Worm (Caenorhabditis elegans) whole organism, late embryonic: ENCODE data around the gene gfm-1.

Experiments used
- C38D4.7 ChIP-seq: fragments of 200-800 bp; sonication (Bioruptor generic); optimal IDR thresholded peaks from 2 replicates; lab custom pipeline; 2018; ENCODE audit warnings: mild to moderate bottlenecking, missing genetic modification characterization, moderate library complexity, missing compliant biosample characterization
- K02D7.2 ChIP-seq: sonication (generic microtip); optimal IDR thresholded peaks from 2 replicates; lab custom pipeline; 2017; ENCODE audit warnings: mild to moderate bottlenecking, missing genetic modification characterization, missing compliant biosample characterization
- T23F11.4 ChIP-seq: fragments of 200-800 bp; sonication (Bioruptor generic); optimal IDR thresholded peaks from 2 replicates; lab custom pipeline; 2018; ENCODE audit warnings: mild to moderate bottlenecking, missing genetic modification characterization, missing compliant biosample characterization
- Y22D7AL.16 ChIP-seq: sonication (generic microtip); optimal IDR thresholded peaks from 2 replicates; lab custom pipeline; 2016; ENCODE audit warnings: missing genetic modification characterization, missing compliant biosample characterization
- ama-1 ChIP-seq: fragments of 150-350 bp; optimal IDR thresholded peaks from 2 replicates; lab custom pipeline; 2014
- ceh-19 ChIP-seq: fragments of 200-800 bp; sonication (Bioruptor generic); optimal IDR thresholded peaks from 2 replicates; lab custom pipeline; 2018; ENCODE audit warnings: mild to moderate bottlenecking, missing genetic modification characterization, missing compliant biosample characterization
- ceh-24 ChIP-seq: sonication (generic microtip); optimal IDR thresholded peaks from 2 replicates; lab custom pipeline; 2016; ENCODE audit warnings: mild to moderate bottlenecking, missing genetic modification characterization, missing compliant biosample characterization
- ceh-30 ChIP-seq: fragments of 150-350 bp; optimal IDR thresholded peaks from 2 replicates; lab custom pipeline; 2014; ENCODE audit warnings: missing biosample characterization, missing genetic modification characterization
- ceh-31 ChIP-seq: sonication (generic microtip); optimal IDR thresholded peaks from 2 replicates; lab custom pipeline; 2016; ENCODE audit warnings: missing genetic modification characterization, missing compliant biosample characterization
- ceh-34 ChIP-seq: sonication (generic microtip); optimal IDR thresholded peaks from 2 replicates; lab custom pipeline; 2016; ENCODE audit warnings: mild to moderate bottlenecking, missing genetic modification characterization, missing compliant biosample characterization
- ceh-48 ChIP-seq: sonication (generic microtip); optimal IDR thresholded peaks from 2 replicates; lab custom pipeline; 2016; ENCODE audit warnings: missing genetic modification characterization, inconsistent platforms, missing compliant biosample characterization
- ceh-6 ChIP-seq: fragments of 200-800 bp; sonication (Bioruptor generic); optimal IDR thresholded peaks from 2 replicates; lab custom pipeline; 2018; ENCODE audit warnings: mild to moderate bottlenecking, missing genetic modification characterization, missing compliant biosample characterization
- ceh-9 ChIP-seq: sonication (generic microtip); optimal IDR thresholded peaks from 2 replicates; lab custom pipeline; 2016; ENCODE audit warnings: mild to moderate bottlenecking, missing genetic modification characterization, inconsistent platforms, missing compliant biosample characterization
- che-1 ChIP-seq: sonication (generic microtip); optimal IDR thresholded peaks from 2 replicates; lab custom pipeline; 2016; ENCODE audit warnings: mild to moderate bottlenecking, missing genetic modification characterization, missing compliant biosample characterization
- ets-4 ChIP-seq: sonication (generic microtip); optimal IDR thresholded peaks from 2 replicates; lab custom pipeline; 2016; ENCODE audit warnings: missing genetic modification characterization, missing compliant biosample characterization
- fkh-10 ChIP-seq: fragments of 150-350 bp; optimal IDR thresholded peaks from 2 replicates; lab custom pipeline; 2014; ENCODE audit warnings: missing biosample characterization, missing genetic modification reagents, missing genetic modification characterization
- fkh-6 ChIP-seq: sonication (generic microtip); optimal IDR thresholded peaks from 2 replicates; lab custom pipeline; 2016; ENCODE audit warnings: missing genetic modification characterization, missing compliant biosample characterization
- gmeb-2 ChIP-seq: sonication (generic microtip); optimal IDR thresholded peaks from 2 replicates; lab custom pipeline; 2016; ENCODE audit warnings: missing genetic modification characterization, inconsistent platforms, missing compliant biosample characterization
- hlh-15 ChIP-seq: sonication (generic microtip); optimal IDR thresholded peaks from 2 replicates; lab custom pipeline; 2016; ENCODE audit warnings: missing genetic modification characterization, missing compliant biosample characterization
- hlh-30 ChIP-seq: sonication (generic microtip); optimal IDR thresholded peaks from 2 replicates; lab custom pipeline; 2017; ENCODE audit warnings: antibody characterized with exemption, missing genetic modification characterization, missing compliant biosample characterization; ENCODE audit not compliant: insufficient read depth
- hlh-8 ChIP-seq: sonication (generic microtip); optimal IDR thresholded peaks from 2 replicates; lab custom pipeline; 2016; ENCODE audit warnings: missing genotype, missing genetic modification characterization, missing compliant biosample characterization
- lim-6 ChIP-seq: sonication (generic microtip); optimal IDR thresholded peaks from 2 replicates; lab custom pipeline; 2016; ENCODE audit warnings: missing genetic modification characterization, missing compliant biosample characterization
- mec-3 ChIP-seq: sonication (generic microtip); optimal IDR thresholded peaks from 2 replicates; lab custom pipeline; 2016; ENCODE audit warnings: borderline replicate concordance, missing genetic modification characterization, missing compliant biosample characterization
- nfya-1 ChIP-seq: sonication (generic microtip); optimal IDR thresholded peaks from 2 replicates; lab custom pipeline; 2017; ENCODE audit warnings: missing genetic modification characterization, mild to moderate bottlenecking, missing compliant biosample characterization, antibody characterized with exemption, moderate library complexity
- nhr-11 ChIP-seq: fragments of 150-350 bp; optimal IDR thresholded peaks from 2 replicates; lab custom pipeline; 2014; ENCODE audit warnings: missing biosample characterization, missing genetic modification characterization
- npax-4 ChIP-seq: sonication (generic microtip); optimal IDR thresholded peaks from 2 replicates; lab custom pipeline; 2016; ENCODE audit warnings: missing genetic modification characterization, missing compliant biosample characterization
- pag-3 ChIP-seq: sonication (generic microtip); optimal IDR thresholded peaks from 2 replicates; lab custom pipeline; 2016; ENCODE audit warnings: missing compliant biosample characterization, missing genetic modification characterization, borderline replicate concordance
- pat-9 ChIP-seq: fragments of 200-800 bp; sonication (Bioruptor generic); optimal IDR thresholded peaks from 2 replicates; lab custom pipeline; 2018; ENCODE audit warnings: mild to moderate bottlenecking, missing genetic modification characterization, moderate library complexity, missing compliant biosample characterization
- pax-1 ChIP-seq: fragments of 150-350 bp; optimal IDR thresholded peaks from 2 replicates; lab custom pipeline; 2014; ENCODE audit warnings: missing biosample characterization, missing genetic modification characterization
- pqm-1 ChIP-seq: sonication (generic microtip); optimal IDR thresholded peaks from 2 replicates; lab custom pipeline; 2016; ENCODE audit warnings: missing genetic modification characterization, missing compliant biosample characterization
- ref-2 ChIP-seq: sonication (generic microtip); optimal IDR thresholded peaks from 2 replicates; lab custom pipeline; 2016; ENCODE audit warnings: missing genetic modification characterization, missing compliant biosample characterization
- sdc-2 ChIP-seq: sonication (generic microtip); optimal IDR thresholded peaks from 2 replicates; lab custom pipeline; 2016; ENCODE audit warnings: missing genotype, missing genetic modification characterization, missing compliant biosample characterization
- sox-2 ChIP-seq: fragments of 200-800 bp; sonication (Bioruptor generic); IDR thresholded peaks from 2 replicates; pipeline ENCODE4 v1.3.6; 2022; ENCODE audit warnings: missing genetic modification reagents, missing genetic modification characterization, missing compliant biosample characterization
- syd-9 ChIP-seq: sonication (generic microtip); optimal IDR thresholded peaks from 2 replicates; lab custom pipeline; 2016; ENCODE audit warnings: mild to moderate bottlenecking, missing genetic modification characterization, moderate library complexity, missing compliant biosample characterization
- tbx-7 ChIP-seq: sonication (generic microtip); optimal IDR thresholded peaks from 2 replicates; lab custom pipeline; 2016; ENCODE audit warnings: missing genotype, missing genetic modification characterization, missing compliant biosample characterization
- ttx-3 ChIP-seq: sonication (generic microtip); optimal IDR thresholded peaks from 2 replicates; lab custom pipeline; 2016; ENCODE audit warnings: missing genetic modification reagents, missing genetic modification characterization, missing compliant biosample characterization
- unc-3 ChIP-seq, 2 experiments: fragments of 200-800 bp in 1 of 2; sonication (Bioruptor generic) in 1 of 2; sonication (generic microtip) in 1 of 2; conservative IDR thresholded peaks in 1 of 2; optimal IDR thresholded peaks in 1 of 2; 2 replicates each; pipeline versions ENCODE4 v1.3.6 to Lab custom; 2016 to 2022; ENCODE audit warnings: missing compliant biosample characterization in 2 of 2, missing genetic modification characterization in 2 of 2, missing genetic modification reagents in 1 of 2
- unc-42 ChIP-seq: sonication (generic microtip); optimal IDR thresholded peaks from 2 replicates; lab custom pipeline; 2016; ENCODE audit warnings: missing genotype, missing genetic modification characterization, missing compliant biosample characterization
- unc-55 ChIP-seq: sonication (generic microtip); optimal IDR thresholded peaks from 2 replicates; lab custom pipeline; 2017; ENCODE audit warnings: missing biosample characterization, missing genetic modification reagents, missing genetic modification characterization
- unc-86 ChIP-seq: sonication (generic microtip); optimal IDR thresholded peaks from 2 replicates; lab custom pipeline; 2016; ENCODE audit warnings: missing genetic modification characterization, missing compliant biosample characterization
- zip-5 ChIP-seq: sonication (generic microtip); optimal IDR thresholded peaks from 2 replicates; lab custom pipeline; 2016; ENCODE audit warnings: missing genetic modification characterization, missing compliant biosample characterization
- ztf-16 ChIP-seq: sonication (generic microtip); optimal IDR thresholded peaks from 2 replicates; lab custom pipeline; 2017; ENCODE audit warnings: missing genetic modification characterization, missing compliant biosample characterization

The gfm-1 gene

ce11 chrII:13091123-13091522 lies 26.2 kb upstream of the gfm-1 start, which contains the start of gene Y81G3A.4:
Gene Y81G3A.4, plus strand, starts transcription at chrII:13091423.
- TF ChIP-seq ets-4 (tag; lab: Kevin White, UChicago) (no peak), hlh-8 (no peak), ztf-16 (tag; lab: Kevin White, UChicago) (no peak), hlh-15 (tag; lab: Kevin White, UChicago) (no peak), fkh-6 (no peak), ceh-48 (tag; lab: Kevin White, UChicago) (no peak)

ce11 chrII:13091857-13092256 lies 25.4 kb upstream of the gfm-1 start:
- TF ChIP-seq ceh-19 (GFP tag; lab: Kevin White, UChicago): no peak
- TF ChIP-seq ceh-48 (tag; lab: Kevin White, UChicago): no peak
- no peak for TF ChIP-seq ref-2 (tag; lab: Kevin White, UChicago)
- TF ChIP-seq ceh-24 (tag; lab: Kevin White, UChicago): no peak
- no peak for TF ChIP-seq fkh-10 (GFP tag; lab: Kevin White, UChicago)
- no peak for TF ChIP-seq ama-1
- TF ChIP-seq C38D4.7 (GFP tag; lab: Kevin White, UChicago): no peak
- no peak for TF ChIP-seq hlh-8
- TF ChIP-seq hlh-30 (tag; lab: Kevin White, UChicago): no peak
- no peak for TF ChIP-seq ceh-34 (tag; lab: Kevin White, UChicago)
- TF ChIP-seq nhr-11 (tag; lab: Kevin White, UChicago): no peak
- no peak for TF ChIP-seq ceh-6 (GFP tag; lab: Kevin White, UChicago)
- TF ChIP-seq pqm-1 (tag; lab: Kevin White, UChicago): no peak
- TF ChIP-seq sdc-2 (tag; lab: Kevin White, UChicago): no peak
- no peak for TF ChIP-seq nfya-1 (tag; lab: Kevin White, UChicago)

ce11 chrII:13096345-13096744 lies 20.9 kb upstream of the gfm-1 start:
- TF ChIP-seq zip-5 (tag; lab: Kevin White, UChicago) (no peak), syd-9 (no peak)

- TF ChIP-seq ceh-24 (tag; lab: Kevin White, UChicago): no peak
- no peak for TF ChIP-seq sox-2 (GFP tag; lab: Robert Waterston, UW)
- TF ChIP-seq Y22D7AL.16: no peak
- no peak for TF ChIP-seq tbx-7 (tag; lab: Kevin White, UChicago)
- TF ChIP-seq ztf-16 (tag; lab: Kevin White, UChicago): no peak
- no peak for TF ChIP-seq ceh-19 (GFP tag; lab: Kevin White, UChicago)
- no peak for TF ChIP-seq hlh-8
- no peak for TF ChIP-seq ref-2 (tag; lab: Kevin White, UChicago)
- TF ChIP-seq zip-5 (tag; lab: Kevin White, UChicago): no peak
- TF ChIP-seq che-1: no peak
- no peak for TF ChIP-seq K02D7.2 (tag; lab: Kevin White, UChicago)
- no peak for TF ChIP-seq T23F11.4 (GFP tag; lab: Kevin White, UChicago)
- TF ChIP-seq npax-4: no peak
- TF ChIP-seq sdc-2 (tag; lab: Kevin White, UChicago): no peak
- no peak for TF ChIP-seq ama-1
- TF ChIP-seq lim-6 (tag; lab: Kevin White, UChicago): no peak
- no peak for TF ChIP-seq ttx-3 (tag; lab: Kevin White, UChicago)
- TF ChIP-seq pqm-1 (tag; lab: Kevin White, UChicago): no peak
- TF ChIP-seq ceh-30 (tag; lab: Kevin White, UChicago): no peak
- no peak for TF ChIP-seq ceh-9 (tag; lab: Kevin White, UChicago)
Measured at ce11 chrII:13098175-13098574, 19.1 kb upstream of the gfm-1 start, which contains the start of gene col-86. Gene col-86, minus strand, starts transcription at chrII:13098275.

ce11 chrII:13107719-13108118 lies 9.6 kb upstream of the gfm-1 start, which contains the start of gene pqn-32:
Gene pqn-32, plus strand, starts transcription at chrII:13108019.
- no peak for TF ChIP-seq mec-3 (tag; lab: Kevin White, UChicago)
- TF ChIP-seq unc-42: no peak
- no peak for TF ChIP-seq ceh-31 (tag; lab: Kevin White, UChicago)
- TF ChIP-seq C38D4.7 (GFP tag; lab: Kevin White, UChicago): no peak
- TF ChIP-seq gmeb-2 (tag; lab: Kevin White, UChicago): no peak
- no peak for TF ChIP-seq pat-9 (tag; lab: Kevin White, UChicago)
- no peak for TF ChIP-seq unc-3 (GFP tag; conservative IDR thresholded peaks at IDR 0.05; lab: Robert Waterston, UW)
- TF ChIP-seq unc-3 (tag; optimal IDR thresholded peaks at IDR 0.05; lab: Kevin White, UChicago): no peak
- TF ChIP-seq K02D7.2 (tag; lab: Kevin White, UChicago): no peak
- no peak for TF ChIP-seq unc-55 (GFP tag; lab: Kevin White, UChicago)
- TF ChIP-seq npax-4: no peak
- no peak for TF ChIP-seq sdc-2 (tag; lab: Kevin White, UChicago)
- no peak for TF ChIP-seq pag-3 (tag; lab: Kevin White, UChicago)
- no peak for TF ChIP-seq unc-86 (tag; lab: Kevin White, UChicago)
- TF ChIP-seq pax-1 (tag; lab: Kevin White, UChicago): no peak
